Worm (Caenorhabditis elegans) whole organism, L1 larva: Measurements from ENCODE around the gene F08F3.1.

Experiments used
- C34B4.2 ChIP-seq: sonication (generic microtip); optimal IDR thresholded peaks from 2 replicates; lab custom pipeline; 2017; ENCODE audit warnings: mild to moderate bottlenecking, missing genetic modification characterization, missing compliant biosample characterization
- aly-2 ChIP-seq: fragments of 150-350 bp; optimal IDR thresholded peaks from 2 replicates; lab custom pipeline; 2014; ENCODE audit warnings: missing biosample characterization, missing genetic modification characterization
- ceh-90 ChIP-seq: sonication (generic microtip); optimal IDR thresholded peaks from 2 replicates; lab custom pipeline; 2016; ENCODE audit warnings: missing genetic modification characterization, missing compliant biosample characterization
- ces-1 ChIP-seq: fragments of 150-350 bp; optimal IDR thresholded peaks from 2 replicates; lab custom pipeline; 2014; ENCODE audit warnings: missing biosample characterization, missing genetic modification reagents, missing genetic modification characterization
- efl-3 ChIP-seq: fragments of 200-800 bp; sonication (Bioruptor generic); optimal IDR thresholded peaks from 2 replicates; lab custom pipeline; 2018; ENCODE audit warnings: mild to moderate bottlenecking, missing genetic modification characterization, missing compliant biosample characterization
- egl-27 ChIP-seq, 2 experiments: fragments of 150-350 bp in 1 of 2; sonication (generic microtip); optimal IDR thresholded peaks; 3 replicates each; lab custom pipeline; 2017 to 2018; ENCODE audit warnings: missing biosample characterization in 2 of 2, missing genetic modification characterization in 2 of 2, missing genetic modification reagents in 2 of 2
- elt-2 ChIP-seq: sonication (generic microtip); optimal IDR thresholded peaks from 2 replicates; lab custom pipeline; 2016; ENCODE audit warnings: missing genetic modification characterization, mild to moderate bottlenecking, inconsistent platforms, missing compliant biosample characterization, missing genetic modification reagents
- ets-5 ChIP-seq: fragments of 200-800 bp; sonication (Bioruptor generic); IDR thresholded peaks from 2 replicates; pipeline ENCODE4 v1.3.6; 2022; ENCODE audit warnings: missing genetic modification characterization, missing compliant biosample characterization
- fkh-10 ChIP-seq: sonication (generic microtip); optimal IDR thresholded peaks from 2 replicates; lab custom pipeline; 2017; ENCODE audit warnings: missing biosample characterization, missing genetic modification reagents, missing genetic modification characterization
- fkh-8 ChIP-seq: sonication (generic microtip); optimal IDR thresholded peaks from 2 replicates; lab custom pipeline; 2016; ENCODE audit warnings: mild to moderate bottlenecking, missing genetic modification characterization, missing compliant biosample characterization
- grh-1 ChIP-seq: fragments of 200-800 bp; sonication (Bioruptor generic); IDR thresholded peaks from 2 replicates; pipeline ENCODE4 v1.3.6; 2022; ENCODE audit warnings: missing genetic modification reagents, missing genetic modification characterization, missing compliant biosample characterization
- hlh-4 ChIP-seq: sonication (generic microtip); optimal IDR thresholded peaks from 2 replicates; lab custom pipeline; 2016; ENCODE audit warnings: mild to moderate bottlenecking, missing genetic modification characterization, missing compliant biosample characterization
- hpl-2 ChIP-seq: fragments of 150-350 bp; optimal IDR thresholded peaks from 2 replicates; lab custom pipeline; 2014; ENCODE audit warnings: missing biosample characterization, missing genetic modification reagents, missing genetic modification characterization
- lin-13 ChIP-seq: fragments of 150-350 bp; optimal IDR thresholded peaks from 2 replicates; lab custom pipeline; 2014; ENCODE audit warnings: missing biosample characterization, missing genetic modification reagents, missing genetic modification characterization
- lin-14 ChIP-seq: fragments of 200-800 bp; sonication (Bioruptor generic); optimal IDR thresholded peaks from 2 replicates; lab custom pipeline; 2018; ENCODE audit warnings: mild to moderate bottlenecking, missing genetic modification characterization, moderate library complexity, missing compliant biosample characterization
- lin-35 ChIP-seq, 2 experiments: fragments of 150-350 bp; optimal IDR thresholded peaks; 2 replicates each; lab custom pipeline; 2014; ENCODE audit warnings: missing biosample characterization in 2 of 2, missing genetic modification characterization in 2 of 2, missing genetic modification reagents in 2 of 2
- lsy-2 ChIP-seq, 2 experiments: fragments of 150-350 bp; optimal IDR thresholded peaks; 2 replicates each; lab custom pipeline; 2014; ENCODE audit warnings: missing biosample characterization in 2 of 2, missing genetic modification characterization in 2 of 2
- mdl-1 ChIP-seq, 2 experiments: fragments of 150-350 bp; optimal IDR thresholded peaks; 2 replicates each; lab custom pipeline; 2014 to 2017; ENCODE audit warnings: missing biosample characterization in 2 of 2, missing genetic modification characterization in 2 of 2, inconsistent platforms in 1 of 2
- nhr-12 ChIP-seq: sonication (generic microtip); optimal IDR thresholded peaks from 2 replicates; lab custom pipeline; 2017; ENCODE audit warnings: missing biosample characterization, missing genetic modification characterization
- nhr-20 ChIP-seq: sonication (generic microtip); optimal IDR thresholded peaks from 2 replicates; lab custom pipeline; 2016; ENCODE audit warnings: mild to moderate bottlenecking, missing genetic modification characterization, missing compliant biosample characterization
- nhr-28 ChIP-seq: fragments of 150-350 bp; optimal IDR thresholded peaks from 2 replicates; lab custom pipeline; 2014; ENCODE audit warnings: missing biosample characterization, missing genetic modification characterization
- nhr-47 ChIP-seq: sonication (generic microtip); optimal IDR thresholded peaks from 2 replicates; lab custom pipeline; 2016; ENCODE audit warnings: mild to moderate bottlenecking, missing genetic modification characterization, moderate library complexity, missing compliant biosample characterization
- nhr-76 ChIP-seq: sonication (generic microtip); optimal IDR thresholded peaks from 2 replicates; lab custom pipeline; 2017; ENCODE audit warnings: missing biosample characterization, missing genetic modification characterization
- nhr-77 ChIP-seq: fragments of 150-350 bp; optimal IDR thresholded peaks from 2 replicates; lab custom pipeline; 2014; ENCODE audit warnings: missing biosample characterization, missing genetic modification characterization
- nhr-90 ChIP-seq: sonication (generic microtip); optimal IDR thresholded peaks from 2 replicates; lab custom pipeline; 2016; ENCODE audit warnings: mild to moderate bottlenecking, missing genetic modification characterization, missing compliant biosample characterization; ENCODE audit not compliant: poor library complexity
- pax-3 ChIP-seq: fragments of 200-800 bp; sonication (Bioruptor generic); optimal IDR thresholded peaks from 2 replicates; lab custom pipeline; 2018; ENCODE audit warnings: mild to moderate bottlenecking, missing genetic modification characterization, moderate library complexity, missing compliant biosample characterization
- rnt-1 ChIP-seq: sonication (generic microtip); optimal IDR thresholded peaks from 2 replicates; lab custom pipeline; 2016; ENCODE audit warnings: mild to moderate bottlenecking, missing genetic modification characterization, moderate library complexity, missing compliant biosample characterization
- skn-1 ChIP-seq: fragments of 150-350 bp; optimal IDR thresholded peaks from 2 replicates; lab custom pipeline; 2014; ENCODE audit warnings: missing biosample characterization, missing genetic modification characterization
- snu-23 ChIP-seq: sonication (generic microtip); optimal IDR thresholded peaks from 2 replicates; lab custom pipeline; 2016; ENCODE audit warnings: missing genetic modification characterization, missing compliant biosample characterization
- swsn-7 ChIP-seq: sonication (generic microtip); optimal IDR thresholded peaks from 2 replicates; lab custom pipeline; 2016; ENCODE audit warnings: missing genetic modification characterization, missing compliant biosample characterization
- tlp-1 ChIP-seq: fragments of 150-350 bp; optimal IDR thresholded peaks from 2 replicates; lab custom pipeline; 2014; ENCODE audit warnings: missing biosample characterization, missing genetic modification characterization
- unc-130 ChIP-seq: fragments of 150-350 bp; optimal IDR thresholded peaks from 2 replicates; lab custom pipeline; 2017; ENCODE audit warnings: missing biosample characterization, missing genetic modification characterization, inconsistent platforms
- unc-86 ChIP-seq: sonication (generic microtip); optimal IDR thresholded peaks from 2 replicates; lab custom pipeline; 2016; ENCODE audit warnings: missing genetic modification characterization, missing compliant biosample characterization
- unc-98 ChIP-seq: fragments of 200-800 bp; sonication (Bioruptor generic); IDR thresholded peaks from 2 replicates; pipeline ENCODE4 v1.3.6; 2022; ENCODE audit warnings: missing genetic modification characterization, missing compliant biosample characterization
- zag-1 ChIP-seq: fragments of 150-350 bp; optimal IDR thresholded peaks from 2 replicates; lab custom pipeline; 2014; ENCODE audit warnings: missing biosample characterization, missing genetic modification characterization
- ztf-11 ChIP-seq, 2 experiments: sonication (generic microtip); optimal IDR thresholded peaks; 2 replicates each; lab custom pipeline; 2016 to 2017; ENCODE audit warnings: missing genetic modification characterization in 2 of 2, missing biosample characterization in 1 of 2, missing compliant biosample characterization in 1 of 2
- ztf-4 ChIP-seq: fragments of 150-350 bp; optimal IDR thresholded peaks from 2 replicates; lab custom pipeline; 2014; ENCODE audit warnings: missing biosample characterization, missing genetic modification characterization

F08F3.1 gene

ce11 chrV:5484866-5485265 is 38.9 kb downstream of the F08F3.1 start, which contains the start of gene srg-65:
Gene srg-65 (minus strand): TSS chrV:5484966.
- TF ChIP-seq grh-1 (GFP tag; lab: Robert Waterston, UW) (no peak), ztf-4 (tag; lab: Kevin White, UChicago) (no peak), aly-2 (tag; lab: Kevin White, UChicago) (no peak)

ce11 chrV:5487180-5487579 is 41.2 kb downstream of the F08F3.1 start:
- TF ChIP-seq fkh-8 (tag; lab: Kevin White, UChicago) (no peak), ztf-4 (tag; lab: Kevin White, UChicago) (no peak), ztf-11 (tag; optimal IDR thresholded peaks at IDR 0.05; lab: Kevin White, UChicago) (no peak), nhr-28 (tag; lab: Kevin White, UChicago) (no peak), nhr-90 (tag; lab: Kevin White, UChicago) (no peak), nhr-77 (tag; lab: Kevin White, UChicago) (no peak), ets-5 (no peak), unc-98 (GFP tag; lab: Robert Waterston, UW) (no peak), mdl-1 (tag; optimal IDR thresholded peaks at IDR 0.05; lab: Kevin White, UChicago) (no peak)

- no peak for TF ChIP-seq unc-130 (tag; lab: Kevin White, UChicago)
- TF ChIP-seq rnt-1 (tag; lab: Kevin White, UChicago), result no peak
- TF ChIP-seq snu-23, result no peak
- no peak for TF ChIP-seq hpl-2 (GFP tag; lab: Kevin White, UChicago)
- no peak for TF ChIP-seq lin-13 (GFP tag; lab: Kevin White, UChicago)
- no peak for TF ChIP-seq nhr-12 (tag; lab: Kevin White, UChicago)
- no peak for TF ChIP-seq nhr-47
- TF ChIP-seq unc-86, result no peak
- no peak for TF ChIP-seq efl-3
- no peak for TF ChIP-seq tlp-1
- TF ChIP-seq, all 84 proteins: peak for 0
These were observed 42.8 kb downstream of the F08F3.1 start, which contains the start of gene grl-18 for ce11 chrV:5488766-5489165. Gene grl-18 (minus strand): TSS chrV:5488866.

- TF ChIP-seq elt-2 (tag; lab: Kevin White, UChicago) (peak; percentile 76), skn-1 (tag; lab: Kevin White, UChicago) (no peak), lin-35 (GFP tag; optimal IDR thresholded peaks at IDR 0.05; lab: Kevin White, UChicago) (peak in 1 of 2 experiments; percentile 19), fkh-8 (tag; lab: Kevin White, UChicago) (no peak), hlh-4 (tag; lab: Kevin White, UChicago) (no peak), pax-3 (no peak), ceh-90 (tag; lab: Kevin White, UChicago) (no peak)
These were observed 44.3 kb downstream of the F08F3.1 start, which contains the start of gene T05C3.6 for ce11 chrV:5490205-5490604. Gene T05C3.6 (plus strand): TSS chrV:5490445.

ce11 chrV:5493447-5493846 is 47.5 kb downstream of the F08F3.1 start, which contains the start of gene T05C3.2:
Gene T05C3.2 (plus strand): TSS chrV:5493747.
- TF ChIP-seq rnt-1 (tag; lab: Kevin White, UChicago), result no peak
- no peak for TF ChIP-seq egl-27 (tag; optimal IDR thresholded peaks at IDR 0.05; lab: Kevin White, UChicago)
- no peak for TF ChIP-seq zag-1
- TF ChIP-seq ztf-4 (tag; lab: Kevin White, UChicago), result no peak
- TF ChIP-seq nhr-47, result no peak
- no peak for TF ChIP-seq fkh-10
- TF ChIP-seq nhr-20 (tag; lab: Kevin White, UChicago), result no peak
- no peak for TF ChIP-seq swsn-7 (tag; lab: Kevin White, UChicago)
- TF ChIP-seq C34B4.2 (tag; lab: Kevin White, UChicago), result no peak
- no peak for TF ChIP-seq lsy-2 (tag; optimal IDR thresholded peaks at IDR 0.05; lab: Kevin White, UChicago)
- no peak for TF ChIP-seq ces-1 (GFP tag; lab: Kevin White, UChicago)
- no peak for TF ChIP-seq skn-1 (tag; lab: Kevin White, UChicago)
- TF ChIP-seq ztf-11 (tag; optimal IDR thresholded peaks at IDR 0.05; lab: Kevin White, UChicago), result no peak
- TF ChIP-seq lin-14, result no peak
- TF ChIP-seq nhr-76, result no peak
- TF ChIP-seq, all 84 proteins: peak for 0
